Worm (Caenorhabditis elegans) whole organism, midembryonic: ENCODE measurements around the gene Y9C2UA.1.

Experiments
- T22C8.4 ChIP-seq: fragments of 200-800 bp; sonication (Bioruptor generic); IDR thresholded peaks from 2 replicates; pipeline ENCODE4 v1.3.6; 2022; ENCODE audit warnings: missing genetic modification characterization, missing compliant biosample characterization
- cog-1 ChIP-seq: sonication (generic microtip); optimal IDR thresholded peaks from 2 replicates; lab custom pipeline; 2016; ENCODE audit warnings: missing genetic modification characterization, missing compliant biosample characterization
- flt-1 ChIP-seq: fragments of 200-800 bp; sonication (Bioruptor generic); IDR thresholded peaks from 2 replicates; pipeline ENCODE4 v1.3.6; 2022; ENCODE audit warnings: missing genetic modification characterization, missing compliant biosample characterization
- klf-2 ChIP-seq: fragments of 200-800 bp; sonication (Bioruptor generic); conservative IDR thresholded peaks from 2 replicates; pipeline ENCODE4 v1.3.6; 2022; ENCODE audit warnings: missing genetic modification reagents, missing genetic modification characterization, missing compliant biosample characterization
- med-1 ChIP-seq: sonication (generic microtip); optimal IDR thresholded peaks from 2 replicates; lab custom pipeline; 2017; ENCODE audit warnings: missing genetic modification characterization, mild to moderate bottlenecking, missing compliant biosample characterization, antibody characterized with exemption, missing genetic modification reagents; ENCODE audit not compliant: insufficient read depth
- ref-1 ChIP-seq: fragments of 200-800 bp; sonication (Bioruptor generic); conservative IDR thresholded peaks from 2 replicates; pipeline ENCODE4 v1.3.6; 2022; ENCODE audit warnings: missing genetic modification reagents, missing genetic modification characterization, missing compliant biosample characterization
- tab-1 ChIP-seq: fragments of 200-800 bp; sonication (Bioruptor generic); IDR thresholded peaks from 2 replicates; pipeline ENCODE4 v1.3.6; 2022; ENCODE audit warnings: missing genetic modification characterization, missing compliant biosample characterization
- ztf-23 ChIP-seq: fragments of 200-800 bp; sonication (Bioruptor generic); IDR thresholded peaks from 2 replicates; pipeline ENCODE4 v1.3.6; 2022; ENCODE audit warnings: missing genetic modification reagents, missing genetic modification characterization, missing compliant biosample characterization
- ztf-29 ChIP-seq: fragments of 200-800 bp; sonication (Bioruptor generic); IDR thresholded peaks from 2 replicates; pipeline ENCODE4 v1.3.6; 2022; ENCODE audit warnings: missing genetic modification reagents, missing genetic modification characterization, missing compliant biosample characterization

DNA sequence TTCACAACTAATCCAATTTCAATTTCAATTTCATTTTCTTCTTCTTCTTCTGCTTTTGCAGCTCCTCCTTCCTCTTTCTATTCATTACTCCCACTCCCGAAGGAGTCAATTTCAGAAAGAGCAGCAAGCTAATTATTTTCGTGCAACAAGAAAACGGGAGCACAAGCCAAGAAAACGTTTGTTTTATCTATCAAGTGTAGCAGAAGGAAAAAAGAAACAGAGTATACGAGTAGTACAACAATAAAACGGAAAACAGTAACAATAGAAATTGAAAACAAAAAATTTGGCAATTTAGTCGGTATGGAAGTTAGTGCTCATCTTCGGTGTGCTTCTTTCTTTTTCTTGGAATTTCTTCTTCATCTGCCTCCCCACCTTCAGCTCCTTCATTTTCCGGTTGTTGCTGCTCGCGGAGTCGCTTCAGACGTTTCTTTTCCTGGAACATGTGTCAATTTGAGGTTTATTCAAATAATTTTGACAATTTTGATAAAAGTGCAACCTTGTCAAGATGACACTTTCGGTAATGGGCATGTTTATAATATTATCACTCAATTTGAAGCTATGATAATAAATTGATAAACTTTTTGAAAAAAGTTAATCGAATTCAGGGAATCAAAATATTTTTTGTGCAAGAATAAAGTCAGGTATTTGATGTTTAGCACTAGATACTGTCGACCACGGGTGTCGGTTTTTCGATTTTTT is 26.5 kb downstream of the Y9C2UA.1 start, which contains the start of gene W07A12.8:
- no peak for TF ChIP-seq cog-1 (tag; lab: Kevin White, UChicago)
- TF ChIP-seq ztf-29 (GFP tag; lab: Robert Waterston, UW), result no peak
- TF ChIP-seq flt-1, result 0 out of 2 replicates have a peak, but pooled peaks have one; percentile 5
- TF ChIP-seq med-1 (GFP tag; lab: Kevin White, UChicago), result no peak
- TF ChIP-seq klf-2 (GFP tag; lab: Robert Waterston, UW), result no peak
- TF ChIP-seq ref-1 (GFP tag; lab: Robert Waterston, UW), result no peak
- no peak for TF ChIP-seq T22C8.4 (GFP tag; lab: Robert Waterston, UW)
- TF ChIP-seq tab-1 (GFP tag; lab: Robert Waterston, UW), result no peak
- no peak for TF ChIP-seq ztf-23
